Fruit fly (Drosophila melanogaster) whole organism, embryonic: ENCODE data around the gene CG15894.

Source experiments
- Bdp1 ChIP-seq: fragments of 200-800 bp; sonication (Bioruptor generic); optimal IDR thresholded peaks from 3 replicates; lab custom pipeline; 2016; ENCODE audit warnings: missing biosample characterization, missing genetic modification characterization
- CG10366 ChIP-seq: fragments of 200-800 bp; sonication (Bioruptor generic); IDR thresholded peaks from 2 replicates; pipeline ENCODE4 v1.3.6; 2022; ENCODE audit warnings: missing biosample characterization, missing genetic modification characterization
- CG10654 ChIP-seq: fragments of 200-800 bp; sonication (Bioruptor generic); optimal IDR thresholded peaks from 2 replicates; lab custom pipeline; 2016; ENCODE audit warnings: missing biosample characterization, missing genetic modification characterization
- CG12104 ChIP-seq: fragments of 200-800 bp; sonication (Bioruptor generic); optimal IDR thresholded peaks from 3 replicates; lab custom pipeline; 2016; ENCODE audit warnings: missing biosample characterization, missing genetic modification characterization
- CG15514 ChIP-seq: fragments of 200-800 bp; sonication (Bioruptor generic); optimal IDR thresholded peaks from 3 replicates; lab custom pipeline; 2017; ENCODE audit warnings: missing biosample characterization, missing genetic modification characterization, mild to moderate bottlenecking, moderate library complexity, missing genetic modification reagents
- CG1602 ChIP-seq: fragments of 200-800 bp; sonication (Bioruptor generic); optimal IDR thresholded peaks from 3 replicates; lab custom pipeline; 2016; ENCODE audit warnings: missing biosample characterization, missing genetic modification characterization
- CG16779 ChIP-seq: fragments of 200-800 bp; sonication (Bioruptor generic); IDR thresholded peaks from 2 replicates; pipeline ENCODE4 v1.3.6; 2022; ENCODE audit warnings: missing biosample characterization, missing genetic modification characterization
- CG16813 ChIP-seq: fragments of 200-800 bp; sonication (Bioruptor generic); IDR thresholded peaks from 3 replicates; pipeline ENCODE4 v1.3.6; 2022; ENCODE audit warnings: missing biosample characterization, missing genetic modification characterization; ENCODE audit not compliant: partially characterized antibody
- CG17361 ChIP-seq: fragments of 200-800 bp; sonication (Bioruptor generic); IDR thresholded peaks from 3 replicates; pipeline ENCODE4 v1.3.6; 2022; ENCODE audit warnings: missing biosample characterization, missing genetic modification characterization
- CG4360 ChIP-seq: fragments of 200-800 bp; sonication (Bioruptor generic); IDR thresholded peaks from 2 replicates; pipeline ENCODE4 v1.3.6; 2022; ENCODE audit warnings: missing biosample characterization, missing genetic modification characterization
- CG4617 ChIP-seq: fragments of 200-800 bp; sonication (Bioruptor generic); optimal IDR thresholded peaks from 3 replicates; lab custom pipeline; 2016; ENCODE audit warnings: missing biosample characterization, missing genetic modification characterization, borderline replicate concordance
- CG4820 ChIP-seq: fragments of 200-800 bp; sonication (Bioruptor generic); optimal IDR thresholded peaks from 3 replicates; lab custom pipeline; 2016; ENCODE audit warnings: missing biosample characterization, missing genetic modification characterization
- CG6254 ChIP-seq: fragments of 200-800 bp; sonication (Bioruptor generic); optimal IDR thresholded peaks from 3 replicates; lab custom pipeline; 2017; ENCODE audit warnings: mild to moderate bottlenecking, missing biosample characterization, missing genetic modification reagents, missing genetic modification characterization
- CG7987 ChIP-seq: fragments of 200-800 bp; sonication (Bioruptor generic); optimal IDR thresholded peaks from 2 replicates; lab custom pipeline; 2018; ENCODE audit warnings: missing biosample characterization, mild to moderate bottlenecking, missing genetic modification characterization, moderate library complexity
- CG8281 ChIP-seq: fragments of 200-800 bp; sonication (Bioruptor generic); optimal IDR thresholded peaks from 2 replicates; lab custom pipeline; 2018; ENCODE audit warnings: missing biosample characterization, mild to moderate bottlenecking, missing genetic modification characterization, moderate library complexity
- CG8388 ChIP-seq: fragments of 200-800 bp; sonication (Bioruptor generic); optimal IDR thresholded peaks from 2 replicates; lab custom pipeline; 2019; ENCODE audit warnings: missing biosample characterization, mild to moderate bottlenecking, missing genetic modification characterization, moderate library complexity
- D ChIP-seq, 2 experiments: fragments of 200-800 bp in 1 of 2; fragments of >200 bp in 1 of 2; sonication (Bioruptor generic) in 1 of 2; optimal IDR thresholded peaks; 2 replicates in 1 of 2; 3 replicates in 1 of 2; lab custom pipeline; 2017; ENCODE audit warnings: mild to moderate bottlenecking in 1 of 2, missing biosample characterization in 1 of 2, missing genetic modification characterization in 1 of 2, missing genetic modification reagents in 1 of 2
- Dip2 ChIP-seq: fragments of 200-800 bp; sonication (Bioruptor generic); IDR thresholded peaks from 2 replicates; pipeline ENCODE4 v1.3.6; 2022; ENCODE audit warnings: missing biosample characterization, missing genetic modification characterization
- Dll ChIP-seq: fragments of 200-800 bp; sonication (Bioruptor generic); IDR thresholded peaks from 4 replicates; pipeline ENCODE4 v1.3.6; 2022; ENCODE audit warnings: missing biosample characterization, missing genetic modification characterization; ENCODE audit not compliant: partially characterized antibody
- E2f1 ChIP-seq: fragments of 200-800 bp; sonication (Bioruptor generic); IDR thresholded peaks from 2 replicates; pipeline ENCODE4 v1.3.6; 2022; ENCODE audit warnings: missing biosample characterization, missing genetic modification characterization
- Eip74EF ChIP-seq, 2 experiments: fragments of 200-800 bp in 1 of 2; fragments of >200 bp in 1 of 2; sonication (Bioruptor generic) in 1 of 2; optimal IDR thresholded peaks; 2 replicates each; lab custom pipeline; 2017 to 2019; ENCODE audit warnings: missing biosample characterization in 2 of 2, missing genetic modification characterization in 2 of 2, mild to moderate bottlenecking in 1 of 2, moderate library complexity in 1 of 2
- Elba2 ChIP-seq: fragments of 200-800 bp; sonication (Bioruptor generic); optimal IDR thresholded peaks from 3 replicates; lab custom pipeline; 2016; ENCODE audit warnings: missing biosample characterization, missing genetic modification characterization
- Ets97D ChIP-seq: fragments of 200-800 bp; sonication (Bioruptor generic); optimal IDR thresholded peaks from 3 replicates; lab custom pipeline; 2016; ENCODE audit warnings: missing biosample characterization, missing genetic modification characterization
- Fer2 ChIP-seq: fragments of 200-800 bp; sonication (Bioruptor generic); optimal IDR thresholded peaks from 2 replicates; lab custom pipeline; 2018; ENCODE audit warnings: missing biosample characterization, mild to moderate bottlenecking, missing genetic modification characterization, moderate library complexity
- HHEX ChIP-seq: fragments of 200-800 bp; sonication (Bioruptor generic); optimal IDR thresholded peaks from 3 replicates; lab custom pipeline; 2017; ENCODE audit warnings: missing biosample characterization, mild to moderate bottlenecking, missing genetic modification characterization, missing genetic modification reagents
- Hr51 ChIP-seq, 2 experiments: fragments of 200-800 bp; sonication (Bioruptor generic); optimal IDR thresholded peaks; 2 replicates in 1 of 2; 3 replicates in 1 of 2; lab custom pipeline; 2016 to 2018; ENCODE audit warnings: missing biosample characterization in 2 of 2, missing genetic modification characterization in 2 of 2, mild to moderate bottlenecking in 1 of 2, moderate library complexity in 1 of 2
- Kr ChIP-seq: fragments of 200-800 bp; sonication (Bioruptor generic); optimal IDR thresholded peaks from 2 replicates; lab custom pipeline; 2017; ENCODE audit warnings: missing biosample characterization, mild to moderate bottlenecking, missing genetic modification characterization
- Sin3A ChIP-seq: fragments of >200 bp; optimal IDR thresholded peaks from 2 replicates; lab custom pipeline; 2018
- ap ChIP-seq: fragments of 200-800 bp; sonication (Bioruptor generic); IDR thresholded peaks from 2 replicates; pipeline ENCODE4 v1.3.6; 2022; ENCODE audit warnings: missing biosample characterization, missing genetic modification characterization
- caup ChIP-seq: fragments of 200-800 bp; sonication (Bioruptor generic); optimal IDR thresholded peaks from 3 replicates; lab custom pipeline; 2017; ENCODE audit warnings: missing biosample characterization, mild to moderate bottlenecking, missing genetic modification characterization, moderate library complexity; ENCODE audit not compliant: severe bottlenecking
- chm ChIP-seq: fragments of 200-800 bp; sonication (Bioruptor generic); IDR thresholded peaks from 2 replicates; pipeline ENCODE4 v1.3.6; 2022; ENCODE audit warnings: missing biosample characterization, missing genetic modification characterization
- chn ChIP-seq: fragments of 200-800 bp; sonication (Bioruptor generic); optimal IDR thresholded peaks from 2 replicates; lab custom pipeline; 2016; ENCODE audit warnings: missing biosample characterization, missing genetic modification characterization
- dimm ChIP-seq: fragments of 200-800 bp; sonication (Bioruptor generic); IDR thresholded peaks from 2 replicates; pipeline ENCODE4 v1.3.6; 2022; ENCODE audit warnings: missing biosample characterization, missing genetic modification characterization
- ftz-f1 ChIP-seq: fragments of 200-800 bp; sonication (Bioruptor generic); optimal IDR thresholded peaks from 2 replicates; lab custom pipeline; 2016; ENCODE audit warnings: missing biosample characterization, missing genetic modification characterization
- ken ChIP-seq: fragments of 200-800 bp; sonication (Bioruptor generic); IDR thresholded peaks from 3 replicates; pipeline ENCODE4 v1.3.6; 2022; ENCODE audit warnings: missing biosample characterization, missing genetic modification characterization
- lab ChIP-seq: fragments of 200-800 bp; sonication (Bioruptor generic); optimal IDR thresholded peaks from 3 replicates; lab custom pipeline; 2017; ENCODE audit warnings: missing biosample characterization, missing genetic modification characterization, mild to moderate bottlenecking, moderate library complexity, missing genetic modification reagents
- nerfin-1 ChIP-seq: fragments of 200-800 bp; sonication (Bioruptor generic); optimal IDR thresholded peaks from 3 replicates; lab custom pipeline; 2019; ENCODE audit warnings: missing biosample characterization, mild to moderate bottlenecking, missing genetic modification characterization, moderate library complexity
- odd ChIP-seq: fragments of 200-800 bp; sonication (Bioruptor generic); optimal IDR thresholded peaks from 2 replicates; lab custom pipeline; 2017; ENCODE audit warnings: missing biosample characterization, mild to moderate bottlenecking, missing genetic modification characterization
- otp ChIP-seq: fragments of 200-800 bp; sonication (Bioruptor generic); IDR thresholded peaks from 3 replicates; pipeline ENCODE4, ENCODE4 v1.3.6; 2022; ENCODE audit warnings: missing biosample characterization, missing genetic modification characterization
- pb ChIP-seq: fragments of 200-800 bp; sonication (Bioruptor generic); optimal IDR thresholded peaks from 3 replicates; lab custom pipeline; 2016; ENCODE audit warnings: missing biosample characterization, missing genetic modification characterization
- pfk ChIP-seq: fragments of 200-800 bp; sonication (Bioruptor generic); optimal IDR thresholded peaks from 2 replicates; lab custom pipeline; 2018; ENCODE audit warnings: missing biosample characterization, mild to moderate bottlenecking, missing genetic modification characterization, moderate library complexity
- pnt ChIP-seq: fragments of 200-800 bp; sonication (Bioruptor generic); optimal IDR thresholded peaks from 3 replicates; lab custom pipeline; 2016; ENCODE audit warnings: missing biosample characterization, missing genetic modification characterization
- pros ChIP-seq: fragments of 200-800 bp; sonication (Bioruptor generic); optimal IDR thresholded peaks from 3 replicates; lab custom pipeline; 2019; ENCODE audit warnings: missing biosample characterization, mild to moderate bottlenecking, missing genetic modification characterization, moderate library complexity
- tap ChIP-seq: fragments of 200-800 bp; optimal IDR thresholded peaks from 3 replicates; lab custom pipeline; 2019; ENCODE audit warnings: missing biosample characterization, mild to moderate bottlenecking, missing genetic modification characterization, moderate library complexity
- tgo ChIP-seq: fragments of 200-800 bp; sonication (Bioruptor generic); IDR thresholded peaks from 3 replicates; pipeline ENCODE4 v1.3.6; 2022; ENCODE audit warnings: missing biosample characterization, missing genetic modification characterization
- tin ChIP-seq: fragments of 200-800 bp; sonication (Bioruptor generic); optimal IDR thresholded peaks from 3 replicates; lab custom pipeline; 2016; ENCODE audit warnings: missing biosample characterization, missing genetic modification characterization
- trem ChIP-seq: fragments of 200-800 bp; optimal IDR thresholded peaks from 3 replicates; lab custom pipeline; 2019; ENCODE audit warnings: missing biosample characterization, mild to moderate bottlenecking, missing genetic modification characterization, moderate library complexity
- ttk ChIP-seq: fragments of 200-800 bp; sonication (Bioruptor generic); IDR thresholded peaks from 2 replicates; pipeline ENCODE4 v2.1.2; 2022; ENCODE audit warnings: missing biosample characterization, missing genetic modification characterization
- tx ChIP-seq: fragments of 200-800 bp; sonication (Bioruptor generic); optimal IDR thresholded peaks from 2 replicates; lab custom pipeline; 2016; ENCODE audit warnings: missing biosample characterization, missing genetic modification characterization

The CG15894 gene

dm6 chrX:6339970-6340548, 31.0 kb downstream of the CG15894 start (continued):
- TF ChIP-seq CG10366 (GFP tag; lab: Robert Waterston, UW), result peak; percentile 55
- peak; percentile 19 for TF ChIP-seq CG4820 (GFP tag; lab: Kevin White, UChicago)
- peak; percentile 66 for TF ChIP-seq E2f1 (GFP tag; lab: Robert Waterston, UW)
- TF ChIP-seq CG16813 (GFP tag; lab: Robert Waterston, UW), result no peak
- peak; percentile 9 for TF ChIP-seq tin
- TF ChIP-seq trem (tag; lab: Kevin White, UChicago), result peak; percentile 21
- no peak for TF ChIP-seq CG7987 (GFP tag; lab: Kevin White, UChicago)
- TF ChIP-seq chn, result peak; percentile 22
- no peak for TF ChIP-seq Ets97D (GFP tag; lab: Kevin White, UChicago)
- 0 out of 2 replicates have a peak, but pooled peaks have one; percentile 29 for TF ChIP-seq ap (GFP tag; lab: Robert Waterston, UW)
- peak; percentile 34 for TF ChIP-seq pnt (GFP tag; lab: Kevin White, UChicago)
- TF ChIP-seq HHEX (GFP tag; lab: Kevin White, UChicago), result no peak
- peak; percentile 9 for TF ChIP-seq CG15514 (GFP tag; lab: Kevin White, UChicago)
- TF ChIP-seq ttk, result peak; percentile 58; the same call in 1 of the 2 replicates
- TF ChIP-seq CG10654 (GFP tag; lab: Kevin White, UChicago), result no peak
- TF ChIP-seq pb (GFP tag; lab: Kevin White, UChicago), result peak; percentile 28
- TF ChIP-seq CG8281 (tag; lab: Kevin White, UChicago), result no peak
- no peak for TF ChIP-seq Dip2 (GFP tag; lab: Robert Waterston, UW)
- TF ChIP-seq ken, result 0 out of 3 replicates have a peak, but pooled peaks have one; percentile 46
- TF ChIP-seq dimm, result no peak
- peak; percentile 30; the same call in 1 of the 3 replicates for TF ChIP-seq otp (GFP tag; lab: Robert Waterston, UW)
- no peak for TF ChIP-seq odd
- peak; percentile 44; the same call in 1 of the 2 replicates for TF ChIP-seq chm (GFP tag; lab: Robert Waterston, UW)
- TF ChIP-seq tap, result peak; percentile 53
- peak; percentile 43; the same call in 1 of the 2 replicates for TF ChIP-seq CG4360 (GFP tag; lab: Robert Waterston, UW)
- peak; percentile 48 for TF ChIP-seq CG8388 (GFP tag; lab: Kevin White, UChicago)
- peak; percentile 68 for TF ChIP-seq tgo (GFP tag; lab: Robert Waterston, UW)
- no peak for TF ChIP-seq tx (GFP tag; lab: Kevin White, UChicago)
- peak; percentile 29 for TF ChIP-seq CG1602 (GFP tag; lab: Kevin White, UChicago)
- TF ChIP-seq Eip74EF (GFP tag; optimal IDR thresholded peaks at IDR 0.05; lab: Kevin White, UChicago), result peak in 1 of 2 experiments; percentile 39
- TF ChIP-seq pfk (GFP tag; lab: Kevin White, UChicago), result no peak
- no peak for TF ChIP-seq CG17361 (GFP tag; lab: Robert Waterston, UW)
- TF ChIP-seq nerfin-1, result no peak
- TF ChIP-seq CG6254 (GFP tag; lab: Kevin White, UChicago), result no peak
- no peak for TF ChIP-seq Sin3A (lab: Kevin White, UChicago)
- TF ChIP-seq Elba2 (GFP tag; lab: Kevin White, UChicago), result no peak
- TF ChIP-seq Kr (GFP tag; lab: Kevin White, UChicago), result no peak
- TF ChIP-seq Bdp1, result no peak
- TF ChIP-seq Dll (GFP tag; lab: Robert Waterston, UW), result no peak
- no peak for TF ChIP-seq Fer2
- TF ChIP-seq CG12104 (GFP tag; lab: Kevin White, UChicago), result peak; percentile 41
- no peak for TF ChIP-seq pros
- TF ChIP-seq CG4617 (GFP tag; lab: Kevin White, UChicago), result no peak
- peak in 1 of 2 experiments; percentile 53 for TF ChIP-seq Hr51 (GFP tag; optimal IDR thresholded peaks at IDR 0.05; lab: Kevin White, UChicago)
- TF ChIP-seq ftz-f1 (GFP tag; lab: Kevin White, UChicago), result no peak
- peak; percentile 61 for TF ChIP-seq caup (GFP tag; lab: Kevin White, UChicago)
- no peak for TF ChIP-seq D (optimal IDR thresholded peaks at IDR 0.05; lab: Kevin White, UChicago)
- no peak for TF ChIP-seq D (GFP tag; optimal IDR thresholded peaks at IDR 0.05; lab: Kevin White, UChicago)
- peak; percentile 71 for TF ChIP-seq lab (GFP tag; lab: Kevin White, UChicago)
- TF ChIP-seq CG16779 (GFP tag; lab: Robert Waterston, UW), result no peak
